Fruit fly (Drosophila melanogaster): ENCODE data around the gene Vsx2.

dm6 chrX:5558495-5558894 is 1.5 kb downstream of the Vsx2 start:
- no peak for TF ChIP-seq usp (GFP tag; optimal IDR thresholded peaks at IDR 0.05)
- no peak for TF ChIP-seq pan (optimal IDR thresholded peaks at IDR 0.05)
- TF ChIP-seq EcR (GFP tag; optimal IDR thresholded peaks at IDR 0.05) = no peak
- TF ChIP-seq CG8478 (optimal IDR thresholded peaks at IDR 0.05) = no peak

All from whole organism.